Worm (Caenorhabditis elegans) whole organism, L4/young adult: ENCODE data around the gene rsf-1.

Experiments used
- W03F9.2 ChIP-seq: fragments of 150-350 bp; optimal IDR thresholded peaks from 2 replicates; lab custom pipeline; 2014; ENCODE audit warnings: missing biosample characterization, missing genetic modification characterization
- dao-5 ChIP-seq: sonication (generic microtip); optimal IDR thresholded peaks from 2 replicates; lab custom pipeline; 2016; ENCODE audit warnings: missing genotype, missing genetic modification characterization, moderate library complexity, missing compliant biosample characterization
- him-1 ChIP-seq: sonication (generic microtip); optimal IDR thresholded peaks from 2 replicates; lab custom pipeline; 2016; ENCODE audit warnings: missing genotype, missing genetic modification reagents, missing genetic modification characterization, missing compliant biosample characterization

Gene rsf-1

ce11 chrII:11347878-11348556, 41.8 kb downstream of the rsf-1 start, which contains the start of the genes B0491.6 and pigm-1:
B0491.6 (minus strand) TSS chrII:11348343.
pigm-1 (plus strand) TSS chrII:11348445.
- TF ChIP-seq W03F9.2 (tag; lab: Kevin White, UChicago) (peak; percentile 20), dao-5 (tag; lab: Kevin White, UChicago) (no peak), him-1 (tag; lab: Kevin White, UChicago) (peak; percentile 27)

ce11 chrII:11349892-11350291, 43.7 kb downstream of the rsf-1 start, which contains the start of gene dph-5:
dph-5 (plus strand) TSS chrII:11350192.
- TF ChIP-seq him-1 (tag; lab: Kevin White, UChicago) (no peak), dao-5 (tag; lab: Kevin White, UChicago) (no peak), W03F9.2 (tag; lab: Kevin White, UChicago) (no peak)

- TF ChIP-seq W03F9.2 (tag; lab: Kevin White, UChicago): no peak
- no peak for TF ChIP-seq him-1 (tag; lab: Kevin White, UChicago)
- no peak for TF ChIP-seq dao-5 (tag; lab: Kevin White, UChicago)
Measured at ce11 chrII:11351599-11351998, 45.4 kb downstream of the rsf-1 start, which contains the start of gene clh-2. clh-2 (plus strand) TSS chrII:11351899.

ce11 chrII:11353471-11353870, 47.3 kb downstream of the rsf-1 start:
- TF ChIP-seq W03F9.2 (tag; lab: Kevin White, UChicago): no peak
- no peak for TF ChIP-seq him-1 (tag; lab: Kevin White, UChicago)
- TF ChIP-seq dao-5 (tag; lab: Kevin White, UChicago): no peak
